Worm (Caenorhabditis elegans): ENCODE results near the gene algn-2.

Gene algn-2

ce11 chrII:5326891-5327290, 48.2 kb upstream of the algn-2 start (continued):
- TF ChIP-seq elt-3 (tag; optimal IDR thresholded peaks at IDR 0.05) (no peak), ztf-4 (tag; optimal IDR thresholded peaks at IDR 0.05) (no peak), vab-15 (tag; optimal IDR thresholded peaks at IDR 0.05) (no peak), grh-1 (GFP tag; IDR thresholded peaks at IDR 0.05) (no peak), nhr-28 (tag; optimal IDR thresholded peaks at IDR 0.05) (no peak), C34B4.2 (tag; optimal IDR thresholded peaks at IDR 0.05) (no peak), jun-1 (tag; optimal IDR thresholded peaks at IDR 0.05) (no peak), pqm-1 (tag; optimal IDR thresholded peaks at IDR 0.05) (no peak), elt-2 (tag; optimal IDR thresholded peaks at IDR 0.05) (no peak), nhr-85 (tag) (no peak), unc-98 (GFP tag; IDR thresholded peaks at IDR 0.05) (no peak), lin-13 (GFP tag; optimal IDR thresholded peaks at IDR 0.05) (no peak), nhr-47 (tag; optimal IDR thresholded peaks at IDR 0.05) (peak; percentile 60), nhr-84 (tag; optimal IDR thresholded peaks at IDR 0.05) (no peak), xbp-1 (tag; optimal IDR thresholded peaks at IDR 0.05) (no peak), fkh-10 (GFP tag; optimal IDR thresholded peaks at IDR 0.05) (no peak), lir-3 (tag; optimal IDR thresholded peaks at IDR 0.05; ENCODE audit: poor library complexity) (no peak), ets-5 (GFP tag; IDR thresholded peaks at IDR 0.05) (0 out of 2 replicates have a peak, but pooled peaks have one; percentile 82), nhr-11 (tag; optimal IDR thresholded peaks at IDR 0.05) (peak; percentile 19), pax-3 (tag; optimal IDR thresholded peaks at IDR 0.05) (peak; percentile 72), ceh-88 (GFP tag; IDR thresholded peaks at IDR 0.05) (no peak), hlh-4 (tag; optimal IDR thresholded peaks at IDR 0.05) (no peak), skn-1 (tag; optimal IDR thresholded peaks at IDR 0.05) (no peak), F16B12.6 (tag; optimal IDR thresholded peaks at IDR 0.05) (no peak)

- TF ChIP-seq egl-13 (tag; optimal IDR thresholded peaks at IDR 0.05) (peak; percentile 39), isw-1 (GFP tag; IDR thresholded peaks at IDR 0.05) (no peak), ztf-4 (tag; optimal IDR thresholded peaks at IDR 0.05) (peak; percentile 12), pax-3 (tag; optimal IDR thresholded peaks at IDR 0.05) (peak; percentile 70), lsy-2 (tag; optimal IDR thresholded peaks at IDR 0.05) (peak in 1 of 2 experiments; percentile 10), nhr-47 (tag; optimal IDR thresholded peaks at IDR 0.05) (peak; percentile 60), dsc-1 (tag; optimal IDR thresholded peaks at IDR 0.05) (peak; percentile 89), nhr-71 (tag; optimal IDR thresholded peaks at IDR 0.05) (peak; percentile 75), efl-1 (optimal IDR thresholded peaks at IDR 0.05) (no peak), efl-1 (GFP tag; optimal IDR thresholded peaks at IDR 0.05 in 1 of 2) (peak in 1 of 2 experiments; percentile 36), nhr-19 (GFP tag; conservative IDR thresholded peaks at IDR 0.05) (no peak), efl-3 (GFP tag; optimal IDR thresholded peaks at IDR 0.05) (no peak), swsn-7 (tag; optimal IDR thresholded peaks at IDR 0.05) (peak; percentile 2), fkh-8 (tag; optimal IDR thresholded peaks at IDR 0.05) (peak; percentile 84), hlh-4 (tag; optimal IDR thresholded peaks at IDR 0.05) (peak; percentile 9), lin-14 (GFP tag; optimal IDR thresholded peaks at IDR 0.05) (peak; percentile 54), sox-4 (tag; optimal IDR thresholded peaks at IDR 0.05) (peak; percentile 1), mep-1 (tag; optimal IDR thresholded peaks at IDR 0.05) (peak; percentile 27), nhr-11 (tag; optimal IDR thresholded peaks at IDR 0.05) (peak; percentile 41), lin-13 (GFP tag; optimal IDR thresholded peaks at IDR 0.05) (no peak), tbx-2 (tag; optimal IDR thresholded peaks at IDR 0.05) (no peak), unc-30 (tag; optimal IDR thresholded peaks at IDR 0.05) (no peak), aha-1 (tag; optimal IDR thresholded peaks at IDR 0.05) (no peak)
Observed at ce11 chrII:5328912-5329311, 46.2 kb upstream of the algn-2 start.

- TF ChIP-seq lin-39 (tag; optimal IDR thresholded peaks at IDR 0.05) (peak; percentile 22), unc-62 (GFP tag; optimal IDR thresholded peaks at IDR 0.05) (no peak), tbx-2 (tag; optimal IDR thresholded peaks at IDR 0.05) (peak; percentile 83), ceh-82 (tag; optimal IDR thresholded peaks at IDR 0.05) (peak in 2 of 3 experiments; percentile 40 to 55), blmp-1 (tag; optimal IDR thresholded peaks at IDR 0.05) (peak; percentile 94), ztf-11 (tag; optimal IDR thresholded peaks at IDR 0.05) (peak in 1 of 2 experiments; percentile 9), ceh-63 (GFP tag; optimal IDR thresholded peaks at IDR 0.05) (no peak), unc-98 (GFP tag; IDR thresholded peaks at IDR 0.05) (no peak), mdl-1 (tag; optimal IDR thresholded peaks at IDR 0.05) (peak in 1 of 2 experiments; percentile 87), C04F5.9 (tag; optimal IDR thresholded peaks at IDR 0.05) (peak; percentile 36), nhr-71 (tag; optimal IDR thresholded peaks at IDR 0.05) (peak; percentile 96), dsc-1 (tag; optimal IDR thresholded peaks at IDR 0.05) (peak; percentile 86), ceh-88 (GFP tag; IDR thresholded peaks at IDR 0.05) (0 out of 2 replicates have a peak, but pooled peaks have one; percentile 16), C16A3.4 (tag; optimal IDR thresholded peaks at IDR 0.05) (peak; percentile 79), ztf-4 (tag; optimal IDR thresholded peaks at IDR 0.05) (peak; percentile 53), ceh-90 (tag; optimal IDR thresholded peaks at IDR 0.05) (no peak)
Observed at ce11 chrII:5330206-5330686, 44.8 kb upstream of the algn-2 start.
